Worm (Caenorhabditis elegans) whole organism, midembryonic: ENCODE results near the gene srh-146.

ENCODE experiments used
- T22C8.4 ChIP-seq: fragments of 200-800 bp; sonication (Bioruptor generic); IDR thresholded peaks from 2 replicates; pipeline ENCODE4 v1.3.6; 2022; ENCODE audit warnings: missing genetic modification characterization, missing compliant biosample characterization
- cog-1 ChIP-seq: sonication (generic microtip); optimal IDR thresholded peaks from 2 replicates; lab custom pipeline; 2016; ENCODE audit warnings: missing genetic modification characterization, missing compliant biosample characterization
- flt-1 ChIP-seq: fragments of 200-800 bp; sonication (Bioruptor generic); IDR thresholded peaks from 2 replicates; pipeline ENCODE4 v1.3.6; 2022; ENCODE audit warnings: missing genetic modification characterization, missing compliant biosample characterization
- klf-2 ChIP-seq: fragments of 200-800 bp; sonication (Bioruptor generic); conservative IDR thresholded peaks from 2 replicates; pipeline ENCODE4 v1.3.6; 2022; ENCODE audit warnings: missing genetic modification reagents, missing genetic modification characterization, missing compliant biosample characterization
- med-1 ChIP-seq: sonication (generic microtip); optimal IDR thresholded peaks from 2 replicates; lab custom pipeline; 2017; ENCODE audit warnings: missing genetic modification characterization, mild to moderate bottlenecking, missing compliant biosample characterization, antibody characterized with exemption, missing genetic modification reagents; ENCODE audit not compliant: insufficient read depth
- ref-1 ChIP-seq: fragments of 200-800 bp; sonication (Bioruptor generic); conservative IDR thresholded peaks from 2 replicates; pipeline ENCODE4 v1.3.6; 2022; ENCODE audit warnings: missing genetic modification reagents, missing genetic modification characterization, missing compliant biosample characterization
- tab-1 ChIP-seq: fragments of 200-800 bp; sonication (Bioruptor generic); IDR thresholded peaks from 2 replicates; pipeline ENCODE4 v1.3.6; 2022; ENCODE audit warnings: missing genetic modification characterization, missing compliant biosample characterization
- ztf-23 ChIP-seq: fragments of 200-800 bp; sonication (Bioruptor generic); IDR thresholded peaks from 2 replicates; pipeline ENCODE4 v1.3.6; 2022; ENCODE audit warnings: missing genetic modification reagents, missing genetic modification characterization, missing compliant biosample characterization
- ztf-29 ChIP-seq: fragments of 200-800 bp; sonication (Bioruptor generic); IDR thresholded peaks from 2 replicates; pipeline ENCODE4 v1.3.6; 2022; ENCODE audit warnings: missing genetic modification reagents, missing genetic modification characterization, missing compliant biosample characterization

srh-146 gene

ce11 chrV:2960894-2961293 is 46.8 kb downstream of the srh-146 start, which contains the start of gene srw-144:
TSS of gene srw-144 (minus strand) at chrV:2960994.
- TF ChIP-seq flt-1 (GFP tag; lab: Robert Waterston, UW) (no peak), tab-1 (GFP tag; lab: Robert Waterston, UW) (no peak), med-1 (no peak), ztf-29 (GFP tag; lab: Robert Waterston, UW) (no peak), cog-1 (tag; lab: Kevin White, UChicago) (no peak), klf-2 (GFP tag; lab: Robert Waterston, UW) (no peak), ref-1 (GFP tag; lab: Robert Waterston, UW) (no peak), ztf-23 (GFP tag; lab: Robert Waterston, UW) (no peak), T22C8.4 (GFP tag; lab: Robert Waterston, UW) (no peak)

DNA sequence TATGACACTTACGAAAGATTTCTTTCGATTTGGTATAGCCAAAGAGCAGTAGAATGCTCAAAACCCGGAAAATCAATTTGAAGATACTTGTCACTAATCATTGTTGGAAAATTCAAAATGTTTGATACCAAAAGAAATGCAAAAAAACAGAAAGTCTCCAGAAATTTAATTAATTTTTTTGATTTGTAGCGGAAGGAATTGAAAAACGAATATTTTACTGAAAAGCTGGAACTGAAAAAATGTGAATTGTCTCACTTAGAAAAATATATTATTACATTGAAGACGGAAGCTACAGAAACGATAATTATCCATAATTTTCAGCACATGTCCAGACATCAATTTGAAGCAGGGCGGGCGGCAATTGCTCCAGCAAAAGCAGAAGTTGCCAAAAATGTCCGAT is 48.9 kb downstream of the srh-146 start, which contains the start of gene srw-138:
Gene srw-138 (minus strand): TSS at position 101 of the 400 bp plus-strand sequence.
- TF ChIP-seq klf-2 (GFP tag; lab: Robert Waterston, UW) (no peak), ztf-23 (GFP tag; lab: Robert Waterston, UW) (no peak), tab-1 (GFP tag; lab: Robert Waterston, UW) (no peak), med-1 (no peak), flt-1 (GFP tag; lab: Robert Waterston, UW) (no peak), ztf-29 (GFP tag; lab: Robert Waterston, UW) (no peak), T22C8.4 (GFP tag; lab: Robert Waterston, UW) (no peak), cog-1 (tag; lab: Kevin White, UChicago) (no peak), ref-1 (GFP tag; lab: Robert Waterston, UW) (no peak)

- TF ChIP-seq ref-1 (GFP tag; lab: Robert Waterston, UW) (no peak), ztf-29 (GFP tag; lab: Robert Waterston, UW) (no peak), tab-1 (GFP tag; lab: Robert Waterston, UW) (no peak), med-1 (no peak), cog-1 (tag; lab: Kevin White, UChicago) (no peak), flt-1 (GFP tag; lab: Robert Waterston, UW) (no peak), klf-2 (GFP tag; lab: Robert Waterston, UW) (no peak), ztf-23 (GFP tag; lab: Robert Waterston, UW) (no peak)
Measured at ce11 chrV:2964786-2965185, 50.7 kb downstream of the srh-146 start, which contains the start of gene srh-88. TSS of gene srh-88 (minus strand) at chrV:2964886.
